Fruit fly (Drosophila melanogaster) whole organism, embryonic: ENCODE results near the gene puc.

ENCODE experiments used
- Bgb ChIP-seq: fragments of 200-800 bp; sonication (Bioruptor generic); IDR thresholded peaks from 2 replicates; pipeline ENCODE4 v1.3.6; 2022; ENCODE audit warnings: missing biosample characterization, missing genetic modification characterization; ENCODE audit not compliant: partially characterized antibody
- CG11695 ChIP-seq: fragments of 200-800 bp; sonication (Bioruptor generic); IDR thresholded peaks from 3 replicates; pipeline ENCODE4 v1.3.6; 2022; ENCODE audit warnings: missing biosample characterization, missing genetic modification characterization
- CG15073 ChIP-seq: fragments of 200-800 bp; sonication (Bioruptor generic); optimal IDR thresholded peaks from 2 replicates; lab custom pipeline; 2016; ENCODE audit warnings: missing biosample characterization, missing genetic modification characterization
- CG2678 ChIP-seq: fragments of 200-800 bp; sonication (Bioruptor generic); optimal IDR thresholded peaks from 3 replicates; lab custom pipeline; 2019; ENCODE audit warnings: missing biosample characterization, mild to moderate bottlenecking, missing genetic modification characterization, moderate library complexity
- Hand ChIP-seq: fragments of 200-800 bp; sonication (Bioruptor generic); optimal IDR thresholded peaks from 2 replicates; lab custom pipeline; 2017; ENCODE audit warnings: mild to moderate bottlenecking, missing biosample characterization, missing genetic modification reagents, missing genetic modification characterization
- Max ChIP-seq: fragments of 200-800 bp; sonication (Bioruptor generic); optimal IDR thresholded peaks from 2 replicates; lab custom pipeline; 2016; ENCODE audit warnings: missing biosample characterization, mild to moderate bottlenecking, missing genetic modification characterization
- Nf-YC ChIP-seq: fragments of 200-800 bp; optimal IDR thresholded peaks from 3 replicates; lab custom pipeline; 2019; ENCODE audit warnings: missing biosample characterization, mild to moderate bottlenecking, missing genetic modification characterization, moderate library complexity
- Oli ChIP-seq: fragments of 200-800 bp; sonication (Bioruptor generic); optimal IDR thresholded peaks from 2 replicates; lab custom pipeline; 2018; ENCODE audit warnings: missing biosample characterization, mild to moderate bottlenecking, missing genetic modification characterization, moderate library complexity
- cad ChIP-seq: fragments of >200 bp; optimal IDR thresholded peaks from 2 replicates; lab custom pipeline; 2017; ENCODE audit warnings: missing biosample characterization, missing genetic modification characterization
- stwl ChIP-seq: fragments of 200-800 bp; sonication (Bioruptor generic); optimal IDR thresholded peaks from 3 replicates; lab custom pipeline; 2018; ENCODE audit warnings: missing biosample characterization, mild to moderate bottlenecking, missing genetic modification characterization, moderate library complexity
- zfh2 ChIP-seq: fragments of 200-800 bp; sonication (Bioruptor generic); optimal IDR thresholded peaks from 2 replicates; lab custom pipeline; 2016; ENCODE audit warnings: missing biosample characterization, missing genetic modification characterization

DNA sequence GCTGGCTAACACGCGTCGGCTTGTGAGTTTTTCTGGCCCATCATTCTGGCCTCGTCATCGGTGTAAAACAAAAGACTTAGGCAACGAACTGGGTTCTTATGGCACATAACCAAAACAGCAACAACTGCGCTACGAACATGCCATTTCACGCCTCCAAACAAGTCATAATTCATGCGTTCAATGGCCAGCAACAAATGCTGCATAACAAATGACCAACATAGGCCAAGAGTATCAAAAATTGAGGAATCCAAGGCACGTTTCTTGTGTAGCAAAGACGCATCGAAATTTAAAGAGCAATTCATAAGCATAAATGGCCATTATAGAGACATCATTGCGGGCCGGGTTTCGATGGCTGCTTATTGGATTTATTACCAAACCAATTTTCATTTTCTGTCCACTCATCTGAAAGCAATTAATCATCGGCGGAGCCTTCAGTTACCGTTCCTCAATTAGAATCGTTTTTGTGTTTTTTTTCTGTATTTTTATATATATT lies 41.8 kb downstream of the puc start:
- TF ChIP-seq Nf-YC (tag; lab: Kevin White, UChicago) (no peak), zfh2 (GFP tag; lab: Kevin White, UChicago) (no peak), Oli (tag; lab: Kevin White, UChicago) (no peak), CG2678 (no peak), stwl (tag; lab: Kevin White, UChicago) (no peak), CG11695 (GFP tag; lab: Robert Waterston, UW) (no peak), CG15073 (GFP tag; lab: Kevin White, UChicago) (no peak), Hand (GFP tag; lab: Kevin White, UChicago) (no peak), Bgb (GFP tag; lab: Robert Waterston, UW) (no peak), cad (no peak), Max (GFP tag; lab: Kevin White, UChicago) (no peak)
